Fruit fly (Drosophila melanogaster) ovary, adult (tissue): ENCODE data around the gene SP555.

ENCODE experiments used
- CG17801 ChIP-seq: fragments of 200-800 bp; optimal IDR thresholded peaks from 2 replicates; lab custom pipeline; 2019; ENCODE audit warnings: missing biosample characterization, mild to moderate bottlenecking, missing genetic modification characterization, moderate library complexity; ENCODE audit not compliant: partially characterized antibody

The SP555 gene

dm6 chr2L:5004677-5005463 lies 32.6 kb upstream of the SP555 start:
- peak; percentile 87 for TF ChIP-seq CG17801 (GFP tag; lab: Kevin White, UChicago)

dm6 chr2L:5005464-5005764 lies 32.1 kb upstream of the SP555 start:
- no peak for TF ChIP-seq CG17801 (GFP tag; lab: Kevin White, UChicago)

dm6 chr2L:5006323-5006722 lies 31.2 kb upstream of the SP555 start:
- no peak for TF ChIP-seq CG17801 (GFP tag; lab: Kevin White, UChicago)

DNA sequence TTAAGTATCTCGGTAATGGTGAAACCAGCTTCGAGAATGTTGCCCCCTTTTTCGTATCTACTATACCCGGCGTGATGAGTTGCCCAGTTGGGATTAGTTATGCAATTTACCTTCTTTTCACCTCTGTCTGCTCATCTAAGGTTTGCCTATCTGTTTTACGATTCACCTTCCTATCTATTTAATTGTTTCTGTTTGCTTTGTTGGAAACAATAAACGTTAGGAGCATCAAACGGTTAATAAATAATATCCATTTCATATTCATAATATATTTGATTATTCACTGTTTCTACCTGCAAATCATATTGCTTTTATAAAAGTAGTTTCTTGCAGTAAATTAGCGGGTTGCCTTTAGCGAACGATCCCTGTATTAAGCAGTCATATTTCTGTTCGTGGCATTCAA lies 30.3 kb upstream of the SP555 start:
- peak; percentile 52 for TF ChIP-seq CG17801 (GFP tag; lab: Kevin White, UChicago)

DNA sequence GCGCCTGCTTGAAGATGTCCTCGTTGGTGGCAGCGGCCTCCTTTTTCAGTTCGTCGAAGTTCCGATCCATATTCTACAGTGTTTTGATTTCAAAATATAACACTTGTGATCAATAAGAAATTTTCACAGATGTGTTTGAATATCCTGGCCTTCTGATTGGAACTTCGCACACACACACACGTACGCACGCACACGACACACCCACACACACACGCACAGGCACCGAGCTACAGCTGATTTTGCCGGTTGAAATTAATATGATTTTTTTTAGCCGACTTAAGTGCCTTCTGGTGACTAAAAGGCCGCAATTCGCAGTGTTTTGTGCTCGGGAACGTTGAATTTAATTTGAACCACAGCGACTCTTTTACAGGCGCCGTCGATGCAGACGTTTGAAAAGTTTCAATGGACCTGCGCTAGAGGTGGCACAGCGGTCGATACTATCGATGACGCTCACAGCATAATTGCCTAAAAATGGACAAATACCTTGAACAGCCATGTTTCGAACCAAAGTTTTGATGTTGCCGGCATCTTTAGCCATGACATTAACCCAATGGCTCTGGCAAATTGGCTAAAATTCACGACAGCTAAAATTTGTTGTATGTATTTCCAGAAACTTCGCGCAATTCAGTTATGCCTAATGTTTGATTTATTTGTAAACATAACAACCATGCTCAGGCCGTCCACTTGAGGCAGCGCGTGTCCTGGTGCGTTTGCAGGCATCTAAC lies 28.0 kb upstream of the SP555 start, which contains the start of gene Rtnl1:
Gene Rtnl1, minus strand, starts transcription at position 415 of the 725 bp plus-strand sequence.
- peak; percentile 42 for TF ChIP-seq CG17801 (GFP tag; lab: Kevin White, UChicago)

- peak; percentile 73 for TF ChIP-seq CG17801 (GFP tag; lab: Kevin White, UChicago)
Measured at dm6 chr2L:5010784-5011260, 26.7 kb upstream of the SP555 start, which contains the start of the genes CG31917, Tfb5 and SelT. Gene CG31917 (minus strand): TSS chr2L:5010834. Gene Tfb5 (minus strand): TSS chr2L:5010834. Gene SelT (plus strand): TSS chr2L:5010922.

DNA sequence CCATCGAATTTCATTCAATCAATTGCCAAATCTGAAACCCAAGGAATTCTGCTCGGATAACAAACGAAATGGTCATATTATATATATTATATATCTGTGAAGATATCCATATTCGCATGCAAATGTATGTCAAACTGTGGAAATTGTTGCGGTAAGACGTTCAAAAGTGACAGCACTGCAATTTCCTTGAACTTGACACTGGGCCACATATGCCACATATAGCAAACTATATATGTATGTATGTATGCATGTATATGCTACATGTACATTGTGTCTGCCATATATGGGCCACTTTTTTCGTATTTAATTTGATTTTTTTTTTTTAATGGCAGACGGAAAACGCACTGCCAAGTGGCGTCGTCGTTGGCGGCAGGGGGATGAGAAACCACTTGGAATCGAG lies 17.0 kb upstream of the SP555 start:
- TF ChIP-seq CG17801 (GFP tag; lab: Kevin White, UChicago) = no peak

DNA sequence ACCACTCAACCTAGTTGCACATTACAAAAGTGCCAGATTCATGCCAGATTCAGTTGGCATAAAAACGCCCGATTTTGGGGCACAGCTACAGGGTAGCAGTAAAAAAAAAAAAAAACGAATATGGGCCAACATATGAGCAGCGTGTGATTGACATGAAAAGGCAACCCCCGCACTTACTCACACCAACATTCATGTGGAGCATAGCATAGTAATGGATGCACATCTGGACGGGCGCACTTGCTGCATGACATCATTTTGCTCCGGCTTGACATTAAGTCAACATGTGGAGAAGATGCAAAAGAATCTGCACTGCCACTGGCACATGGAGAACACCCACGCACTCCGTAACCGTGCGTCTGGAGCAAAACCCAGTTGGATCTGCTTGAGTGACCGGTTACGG lies 14.9 kb upstream of the SP555 start:
- no peak for TF ChIP-seq CG17801 (GFP tag; lab: Kevin White, UChicago)

dm6 chr2L:5025557-5025956 lies 12.0 kb upstream of the SP555 start:
- TF ChIP-seq CG17801 (GFP tag; lab: Kevin White, UChicago) = no peak

DNA sequence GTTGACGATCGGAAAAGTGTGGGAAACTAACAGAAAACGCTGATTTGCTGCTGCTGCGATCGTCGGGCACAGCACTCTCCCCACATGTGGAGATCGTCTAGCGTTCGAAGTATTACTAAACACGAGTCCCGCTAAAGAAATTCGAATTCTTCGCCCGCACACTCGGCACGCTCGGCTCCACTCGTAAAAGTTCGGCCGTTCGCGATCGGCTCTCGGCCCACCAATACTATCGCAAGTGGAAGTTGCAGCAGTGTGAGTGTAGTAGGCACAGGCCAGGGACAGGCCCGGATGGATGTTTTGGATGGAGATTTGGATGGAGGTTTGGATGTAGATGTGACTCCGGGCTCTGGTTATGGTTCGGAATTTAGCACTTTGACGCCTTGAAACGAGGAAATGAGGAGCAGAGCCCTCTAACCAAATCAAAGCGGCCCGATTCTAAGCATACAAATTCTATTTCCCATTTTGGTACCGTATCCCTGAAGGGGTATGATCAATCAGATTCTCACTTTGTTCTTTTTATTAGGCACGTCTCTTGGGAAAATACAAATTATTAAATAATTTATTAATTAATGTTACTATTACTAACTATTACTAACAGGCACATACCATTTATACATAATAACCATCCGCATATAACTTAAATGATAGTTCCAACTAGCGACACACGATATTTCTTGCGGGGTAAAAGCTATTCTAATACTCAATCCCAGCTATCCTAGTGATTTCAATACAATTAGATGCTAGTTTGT lies 10.0 kb upstream of the SP555 start:
- TF ChIP-seq CG17801 (GFP tag; lab: Kevin White, UChicago) = no peak

DNA sequence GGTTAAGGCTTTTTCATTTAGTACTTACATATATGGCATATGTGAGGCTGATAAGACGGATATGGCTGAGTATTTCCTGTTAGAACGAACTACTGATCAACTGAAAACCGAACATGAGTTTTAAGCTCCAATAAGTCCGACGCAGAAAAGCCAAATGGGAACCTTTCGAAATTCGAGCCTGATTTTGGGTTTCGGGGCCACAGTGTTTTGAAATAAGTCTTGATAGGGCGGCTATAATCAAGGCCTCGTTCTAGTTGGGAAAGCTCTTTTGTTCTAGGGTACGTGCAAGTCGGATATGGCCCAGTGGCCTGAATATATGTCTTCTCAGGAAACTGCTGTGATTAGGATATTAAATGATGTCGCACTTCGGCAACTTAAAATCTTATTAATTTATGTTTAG lies 9.4 kb upstream of the SP555 start, which contains the start of gene vkg:
Gene vkg, minus strand, starts transcription at position 101 of the 400 bp plus-strand sequence.
- no peak for TF ChIP-seq CG17801 (GFP tag; lab: Kevin White, UChicago)

DNA sequence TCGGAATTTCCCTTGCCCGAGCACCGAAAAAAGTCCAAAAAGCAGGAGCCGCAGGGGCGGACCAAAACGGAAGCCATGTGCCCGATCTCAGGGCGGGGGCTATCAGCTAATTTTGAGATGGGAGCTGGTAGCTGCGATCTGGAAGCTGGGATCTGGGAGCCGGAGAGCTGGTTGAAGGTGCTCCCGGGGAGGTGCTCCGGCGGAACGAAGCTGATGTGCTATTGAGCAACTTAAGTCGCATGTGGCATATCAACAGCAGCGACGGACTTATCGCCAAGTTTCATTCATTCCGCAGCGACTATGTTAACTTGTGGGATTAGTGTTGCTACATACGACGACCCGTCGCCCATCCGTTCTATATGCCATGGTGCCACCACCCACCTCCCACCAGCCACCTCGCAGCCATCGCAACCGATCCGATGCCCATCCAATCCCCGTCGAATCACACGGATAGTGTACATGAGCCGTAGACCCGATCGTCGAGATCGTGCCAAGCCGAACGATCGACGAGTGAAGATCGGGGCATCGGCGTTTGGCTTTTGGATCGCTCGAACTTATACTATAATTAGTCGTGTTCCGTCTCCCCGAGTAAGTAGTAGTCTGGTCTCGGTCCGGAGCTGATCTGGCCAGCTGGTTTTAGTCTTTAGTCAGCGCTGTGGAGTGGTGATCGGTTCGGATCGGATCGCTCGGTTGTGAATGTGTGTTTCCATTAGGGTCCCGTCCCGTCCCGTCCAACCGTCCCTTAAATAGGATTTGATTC lies 8.3 kb upstream of the SP555 start, which contains the start of gene Col4a1:
Gene Col4a1, plus strand, starts transcription at position 561 of the 760 bp plus-strand sequence.
- no peak for TF ChIP-seq CG17801 (GFP tag; lab: Kevin White, UChicago)

DNA sequence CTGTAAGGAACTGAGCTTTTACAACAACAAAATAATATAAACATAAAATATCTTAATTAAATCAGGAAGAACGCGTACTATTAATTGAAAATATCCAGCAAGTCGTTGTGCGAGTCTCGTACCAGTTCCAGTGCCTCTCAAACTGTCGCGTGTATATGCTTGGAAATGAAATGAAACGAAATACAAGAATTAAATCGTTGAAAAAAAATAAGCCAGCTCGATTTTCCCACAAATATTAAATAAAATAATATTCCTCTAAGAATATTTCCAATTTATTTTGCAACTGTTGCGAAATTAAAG lies 7.8 kb upstream of the SP555 start:
- TF ChIP-seq CG17801 (GFP tag; lab: Kevin White, UChicago) = no peak

DNA sequence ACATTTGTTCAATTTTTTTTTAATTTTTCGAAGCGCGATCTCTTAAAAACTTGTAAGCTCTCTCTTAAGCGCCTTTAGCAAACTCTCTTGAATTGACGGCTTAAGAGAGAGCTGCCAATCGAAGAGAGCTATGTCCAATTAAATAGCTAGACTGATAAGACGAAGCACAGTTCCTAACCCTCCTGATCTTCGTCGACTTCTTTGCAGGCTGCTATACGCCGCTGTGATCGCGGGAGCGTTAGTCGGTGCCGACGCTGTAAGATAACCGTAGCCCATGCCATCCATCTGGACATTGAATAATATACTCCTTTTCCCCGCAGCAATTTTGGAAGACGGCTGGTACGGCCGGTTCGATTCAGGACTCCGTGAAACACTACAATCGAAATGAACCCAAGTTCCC lies 7.0 kb upstream of the SP555 start:
- TF ChIP-seq CG17801 (GFP tag; lab: Kevin White, UChicago) = no peak
